Fruit fly (Drosophila melanogaster) whole organism, embryonic: Measurements from ENCODE around the gene CG5969.

ENCODE experiments used
- Ada2b ChIP-seq: fragments of 200-800 bp; sonication (Bioruptor generic); IDR thresholded peaks from 2 replicates; pipeline ENCODE4 v1.3.6; 2022; ENCODE audit warnings: missing biosample characterization, missing genetic modification characterization
- Blimp-1 ChIP-seq: fragments of 200-800 bp; sonication (Bioruptor generic); optimal IDR thresholded peaks from 3 replicates; lab custom pipeline; 2018; ENCODE audit warnings: missing biosample characterization, missing genetic modification characterization, mild to moderate bottlenecking, moderate library complexity, missing genetic modification reagents
- CG10274 ChIP-seq: fragments of 200-800 bp; sonication (Bioruptor generic); optimal IDR thresholded peaks from 3 replicates; lab custom pipeline; 2017; ENCODE audit warnings: missing biosample characterization, mild to moderate bottlenecking, missing genetic modification characterization
- CG10543 ChIP-seq: fragments of 200-800 bp; sonication (Bioruptor generic); optimal IDR thresholded peaks from 3 replicates; lab custom pipeline; 2017; ENCODE audit warnings: missing biosample characterization, mild to moderate bottlenecking, missing genetic modification characterization, moderate library complexity
- CG10565 ChIP-seq: fragments of 200-800 bp; sonication (Bioruptor generic); optimal IDR thresholded peaks from 3 replicates; lab custom pipeline; 2016; ENCODE audit warnings: missing biosample characterization, mild to moderate bottlenecking, missing genetic modification characterization
- CG11695 ChIP-seq: fragments of 200-800 bp; sonication (Bioruptor generic); IDR thresholded peaks from 3 replicates; pipeline ENCODE4 v1.3.6; 2022; ENCODE audit warnings: missing biosample characterization, missing genetic modification characterization
- CG12391 ChIP-seq: fragments of 200-800 bp; sonication (Bioruptor generic); optimal IDR thresholded peaks from 3 replicates; lab custom pipeline; 2018; ENCODE audit warnings: missing biosample characterization, mild to moderate bottlenecking, missing genetic modification characterization, moderate library complexity
- CG12659 ChIP-seq: fragments of 200-800 bp; sonication (Bioruptor generic); optimal IDR thresholded peaks from 3 replicates; lab custom pipeline; 2017; ENCODE audit warnings: mild to moderate bottlenecking, missing biosample characterization, missing genetic modification reagents, missing genetic modification characterization
- CG12769 ChIP-seq: fragments of 200-800 bp; sonication (Bioruptor generic); optimal IDR thresholded peaks from 2 replicates; lab custom pipeline; 2019; ENCODE audit warnings: missing biosample characterization, mild to moderate bottlenecking, missing genetic modification characterization, moderate library complexity
- CG12942 ChIP-seq: fragments of 200-800 bp; sonication (Bioruptor generic); optimal IDR thresholded peaks from 3 replicates; lab custom pipeline; 2016; ENCODE audit warnings: missing biosample characterization, missing genetic modification characterization
- CG13287 ChIP-seq: fragments of 200-800 bp; sonication (Bioruptor generic); IDR thresholded peaks from 2 replicates; pipeline ENCODE4 v1.3.6; 2022; ENCODE audit warnings: missing biosample characterization, missing genetic modification characterization; ENCODE audit not compliant: partially characterized antibody
- CG13424 ChIP-seq: fragments of 200-800 bp; sonication (Bioruptor generic); optimal IDR thresholded peaks from 2 replicates; lab custom pipeline; 2019; ENCODE audit warnings: missing biosample characterization, mild to moderate bottlenecking, missing genetic modification characterization, moderate library complexity
- CG15073 ChIP-seq: fragments of 200-800 bp; sonication (Bioruptor generic); optimal IDR thresholded peaks from 2 replicates; lab custom pipeline; 2016; ENCODE audit warnings: missing biosample characterization, missing genetic modification characterization
- CG15601 ChIP-seq: fragments of 200-800 bp; sonication (Bioruptor generic); optimal IDR thresholded peaks from 3 replicates; lab custom pipeline; 2019; ENCODE audit warnings: missing biosample characterization, mild to moderate bottlenecking, missing genetic modification characterization, moderate library complexity
- CG16779 ChIP-seq: fragments of 200-800 bp; sonication (Bioruptor generic); IDR thresholded peaks from 2 replicates; pipeline ENCODE4 v1.3.6; 2022; ENCODE audit warnings: missing biosample characterization, missing genetic modification characterization
- CG18011 ChIP-seq: fragments of 200-800 bp; sonication (Bioruptor generic); optimal IDR thresholded peaks from 2 replicates; lab custom pipeline; 2017; ENCODE audit warnings: missing biosample characterization, missing genetic modification characterization, mild to moderate bottlenecking, moderate library complexity, missing genotype
- CG2116 ChIP-seq: fragments of 200-800 bp; sonication (Bioruptor generic); optimal IDR thresholded peaks from 3 replicates; lab custom pipeline; 2018; ENCODE audit warnings: missing biosample characterization, mild to moderate bottlenecking, missing genetic modification characterization
- CG2199 ChIP-seq: fragments of 200-800 bp; sonication (Bioruptor generic); IDR thresholded peaks from 3 replicates; pipeline ENCODE4 v1.3.6; 2022; ENCODE audit warnings: missing biosample characterization, missing genetic modification characterization
- CG30431 ChIP-seq: fragments of 200-800 bp; sonication (Bioruptor generic); optimal IDR thresholded peaks from 2 replicates; lab custom pipeline; 2017; ENCODE audit warnings: missing biosample characterization, missing genetic modification characterization
- CG4424 ChIP-seq: fragments of 200-800 bp; sonication (Bioruptor generic); optimal IDR thresholded peaks from 3 replicates; lab custom pipeline; 2016; ENCODE audit warnings: missing biosample characterization, missing genetic modification characterization
- CG9609 ChIP-seq: fragments of 200-800 bp; sonication (Bioruptor generic); optimal IDR thresholded peaks from 3 replicates; lab custom pipeline; 2016; ENCODE audit warnings: missing biosample characterization, missing genetic modification characterization
- CG9932 ChIP-seq: fragments of 200-800 bp; sonication (Bioruptor generic); IDR thresholded peaks from 2 replicates; pipeline ENCODE4 v1.3.6; 2022; ENCODE audit warnings: missing biosample characterization, missing genetic modification characterization
- CTCF ChIP-seq: fragments of 200-800 bp; sonication (Bioruptor generic); optimal IDR thresholded peaks from 2 replicates; lab custom pipeline; 2017; ENCODE audit warnings: missing biosample characterization, mild to moderate bottlenecking, missing genetic modification characterization, moderate library complexity
- CrebB ChIP-seq: fragments of 200-800 bp; sonication (Bioruptor generic); optimal IDR thresholded peaks from 3 replicates; lab custom pipeline; 2018; ENCODE audit warnings: missing biosample characterization, mild to moderate bottlenecking, missing genetic modification characterization
- Deaf1 ChIP-seq: fragments of 200-800 bp; optimal IDR thresholded peaks from 3 replicates; lab custom pipeline; 2019; ENCODE audit warnings: missing biosample characterization, mild to moderate bottlenecking, missing genetic modification characterization, moderate library complexity
- Dp ChIP-seq: fragments of 200-800 bp; sonication (Bioruptor generic); optimal IDR thresholded peaks from 2 replicates; lab custom pipeline; 2018; ENCODE audit warnings: missing biosample characterization, mild to moderate bottlenecking, missing genetic modification characterization, moderate library complexity
- Ets97D ChIP-seq: fragments of 200-800 bp; sonication (Bioruptor generic); optimal IDR thresholded peaks from 3 replicates; lab custom pipeline; 2016; ENCODE audit warnings: missing biosample characterization, missing genetic modification characterization
- H15 ChIP-seq: fragments of 200-800 bp; sonication (Bioruptor generic); IDR thresholded peaks from 3 replicates; pipeline ENCODE4 v1.3.6; 2022; ENCODE audit warnings: missing biosample characterization, missing genetic modification characterization
- HLH3B ChIP-seq: fragments of 200-800 bp; sonication (Bioruptor generic); IDR thresholded peaks from 2 replicates; pipeline ENCODE4 v1.3.6; 2022; ENCODE audit warnings: missing biosample characterization, missing genetic modification characterization
- Hr39 ChIP-seq: fragments of >200 bp; optimal IDR thresholded peaks from 2 replicates; lab custom pipeline; 2017
- MESR4 ChIP-seq: fragments of 200-800 bp; sonication (Bioruptor generic); optimal IDR thresholded peaks from 2 replicates; lab custom pipeline; 2018; ENCODE audit warnings: missing biosample characterization, mild to moderate bottlenecking, missing genetic modification characterization, moderate library complexity
- Myb ChIP-seq: fragments of 200-800 bp; sonication (Bioruptor generic); optimal IDR thresholded peaks from 2 replicates; lab custom pipeline; 2016; ENCODE audit warnings: missing biosample characterization, missing genetic modification characterization
- Nf-YB ChIP-seq: fragments of 200-800 bp; sonication (Bioruptor generic); optimal IDR thresholded peaks from 3 replicates; lab custom pipeline; 2019; ENCODE audit warnings: missing biosample characterization, mild to moderate bottlenecking, missing genetic modification characterization, moderate library complexity
- Oaz ChIP-seq: fragments of 200-800 bp; sonication (Bioruptor generic); IDR thresholded peaks from 2 replicates; pipeline ENCODE4 v1.3.6; 2022; ENCODE audit warnings: missing biosample characterization, missing genetic modification characterization
- Pdp1 ChIP-seq, 2 experiments: fragments of 200-800 bp; sonication (Bioruptor generic); optimal IDR thresholded peaks; 3 replicates each; lab custom pipeline; 2016; ENCODE audit warnings: missing biosample characterization in 2 of 2, missing genetic modification characterization in 2 of 2, mild to moderate bottlenecking in 1 of 2, moderate library complexity in 1 of 2
- Xbp1 ChIP-seq: fragments of 200-800 bp; sonication (Bioruptor generic); optimal IDR thresholded peaks from 3 replicates; lab custom pipeline; 2016; ENCODE audit warnings: missing biosample characterization, mild to moderate bottlenecking, missing genetic modification characterization
- aop ChIP-seq: fragments of 200-800 bp; sonication (Bioruptor generic); IDR thresholded peaks from 2 replicates; pipeline ENCODE4 v1.3.6; 2022; ENCODE audit warnings: missing biosample characterization, missing genetic modification characterization
- bsh ChIP-seq, 2 experiments: fragments of 200-800 bp; sonication (Bioruptor generic); optimal IDR thresholded peaks; 2 replicates each; lab custom pipeline; 2017 to 2018; ENCODE audit warnings: mild to moderate bottlenecking in 2 of 2, missing biosample characterization in 2 of 2, missing genetic modification characterization in 2 of 2, moderate library complexity in 1 of 2
- cad ChIP-seq: fragments of >200 bp; optimal IDR thresholded peaks from 2 replicates; lab custom pipeline; 2017; ENCODE audit warnings: missing biosample characterization, missing genetic modification characterization
- ems ChIP-seq: fragments of 200-800 bp; sonication (Bioruptor generic); optimal IDR thresholded peaks from 3 replicates; lab custom pipeline; 2016; ENCODE audit warnings: missing biosample characterization, missing genetic modification characterization
- gce ChIP-seq: fragments of 200-800 bp; sonication (Bioruptor generic); IDR thresholded peaks from 3 replicates; pipeline ENCODE4 v1.3.6; 2022; ENCODE audit warnings: missing biosample characterization, missing genetic modification characterization
- h ChIP-seq: fragments of >200 bp; optimal IDR thresholded peaks from 2 replicates; lab custom pipeline; 2017
- insv ChIP-seq, 2 experiments: fragments of 200-800 bp; sonication (Bioruptor generic); optimal IDR thresholded peaks; 3 replicates each; lab custom pipeline; 2016 to 2018; ENCODE audit warnings: missing biosample characterization in 2 of 2, missing genetic modification characterization in 2 of 2
- lmd ChIP-seq: fragments of 200-800 bp; sonication (Bioruptor generic); IDR thresholded peaks from 2 replicates; pipeline ENCODE4 v1.3.6; 2022; ENCODE audit warnings: missing biosample characterization, missing genetic modification characterization
- luna ChIP-seq: fragments of 200-800 bp; sonication (Bioruptor generic); optimal IDR thresholded peaks from 2 replicates; lab custom pipeline; 2016; ENCODE audit warnings: missing biosample characterization, missing genetic modification characterization
- nmo ChIP-seq: fragments of 200-800 bp; sonication (Bioruptor generic); optimal IDR thresholded peaks from 2 replicates; lab custom pipeline; 2018; ENCODE audit warnings: missing biosample characterization, mild to moderate bottlenecking, missing genetic modification characterization, moderate library complexity
- onecut ChIP-seq: fragments of 200-800 bp; sonication (Bioruptor generic); IDR thresholded peaks from 2 replicates; pipeline ENCODE4 v1.3.6; 2022; ENCODE audit warnings: missing biosample characterization, missing genetic modification characterization
- row ChIP-seq: fragments of 200-800 bp; sonication (Bioruptor generic); IDR thresholded peaks from 3 replicates; pipeline ENCODE4 v1.3.6; 2022; ENCODE audit warnings: missing biosample characterization, missing genetic modification characterization
- schlank ChIP-seq: fragments of 200-800 bp; sonication (Bioruptor generic); optimal IDR thresholded peaks from 2 replicates; lab custom pipeline; 2018; ENCODE audit warnings: missing biosample characterization, mild to moderate bottlenecking, missing genetic modification characterization
- sna ChIP-seq: fragments of 200-800 bp; sonication (Bioruptor generic); IDR thresholded peaks from 2 replicates; pipeline ENCODE4 v1.3.6; 2022; ENCODE audit warnings: missing biosample characterization, missing genetic modification characterization; ENCODE audit not compliant: partially characterized antibody
- toy ChIP-seq: fragments of 200-800 bp; sonication (Bioruptor generic); IDR thresholded peaks from 2 replicates; pipeline ENCODE4 v1.3.6; 2022; ENCODE audit warnings: missing biosample characterization, missing genetic modification characterization
- tx ChIP-seq: fragments of 200-800 bp; sonication (Bioruptor generic); optimal IDR thresholded peaks from 2 replicates; lab custom pipeline; 2016; ENCODE audit warnings: missing biosample characterization, missing genetic modification characterization

Gene CG5969

DNA sequence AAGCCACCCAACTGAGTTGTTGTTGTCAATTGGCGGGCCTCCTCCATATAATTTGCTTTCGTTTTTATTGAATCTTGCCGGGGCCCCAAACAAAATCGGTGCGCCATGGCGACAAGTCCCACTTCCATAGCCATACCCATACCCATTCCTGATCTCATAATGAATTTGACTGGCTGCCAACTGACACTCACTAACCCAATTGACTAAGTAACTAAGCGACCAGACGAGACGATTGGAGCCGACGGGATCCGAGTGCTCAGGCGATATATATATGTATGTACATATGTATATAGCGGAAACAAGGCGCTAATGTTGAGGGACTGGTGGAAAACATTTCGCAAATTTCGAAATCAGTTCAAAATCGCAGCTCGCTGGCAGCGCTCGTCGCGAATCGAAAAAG is 7.0 kb upstream of the CG5969 start, which contains the start of gene Tdh:
Tdh (plus strand) TSS at position 346 of the 400 bp plus-strand sequence.
- TF ChIP-seq CG18011 (GFP tag; lab: Kevin White, UChicago), result no peak
- peak; percentile 57 for TF ChIP-seq Deaf1
- no peak for TF ChIP-seq gce (GFP tag; lab: Robert Waterston, UW)
- peak; percentile 39 for TF ChIP-seq CG10543
- TF ChIP-seq Pdp1 (GFP tag; optimal IDR thresholded peaks at IDR 0.05; lab: Kevin White, UChicago), result peak in 1 of 2 experiments; percentile 32
- no peak for TF ChIP-seq insv (GFP tag; optimal IDR thresholded peaks at IDR 0.05; lab: Kevin White, UChicago)
- no peak for TF ChIP-seq CrebB
- no peak for TF ChIP-seq sna (GFP tag; lab: Robert Waterston, UW)
- peak; percentile 74 for TF ChIP-seq CG12769 (tag; lab: Kevin White, UChicago)

DNA sequence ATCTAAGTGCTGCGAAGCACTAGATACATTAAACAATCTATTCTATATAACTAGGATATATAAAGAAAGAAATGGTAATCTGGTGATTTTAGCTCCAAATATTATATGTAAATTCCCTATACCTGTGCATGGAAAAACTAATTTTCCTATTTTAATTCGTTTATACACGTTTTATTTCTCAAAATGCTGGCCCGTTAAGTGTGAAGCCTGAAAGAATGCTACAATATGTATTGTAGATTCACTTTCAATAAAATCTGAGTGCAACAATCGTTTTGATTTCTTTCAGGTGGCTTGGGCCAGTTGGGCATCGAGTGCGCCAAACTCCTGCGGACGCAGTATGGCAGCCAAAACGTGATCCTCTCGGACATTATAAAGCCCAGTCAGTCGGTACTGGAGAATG is 6.2 kb upstream of the CG5969 start:
- TF ChIP-seq CG9609 (GFP tag; lab: Kevin White, UChicago) (no peak), MESR4 (no peak), Ets97D (GFP tag; lab: Kevin White, UChicago) (no peak), Dp (GFP tag; lab: Kevin White, UChicago) (no peak), CG15073 (GFP tag; lab: Kevin White, UChicago) (no peak), Ada2b (no peak), CG10274 (GFP tag; lab: Kevin White, UChicago) (no peak), CG15601 (peak; percentile 72), CG11695 (GFP tag; lab: Robert Waterston, UW) (no peak), cad (no peak), row (GFP tag; lab: Robert Waterston, UW) (no peak), toy (GFP tag; lab: Robert Waterston, UW) (no peak), Myb (GFP tag; lab: Kevin White, UChicago) (no peak), Pdp1 (GFP tag; optimal IDR thresholded peaks at IDR 0.05; lab: Kevin White, UChicago) (no peak), luna (GFP tag; lab: Kevin White, UChicago) (no peak), CG10565 (no peak), aop (GFP tag; lab: Robert Waterston, UW) (no peak), Blimp-1 (peak; percentile 51), CG12391 (tag; lab: Kevin White, UChicago) (no peak), CG12942 (GFP tag; lab: Kevin White, UChicago) (no peak), CTCF (GFP tag; lab: Kevin White, UChicago) (peak; percentile 3), Oaz (GFP tag; lab: Robert Waterston, UW) (no peak), HLH3B (GFP tag; lab: Robert Waterston, UW) (no peak), CG2199 (0 out of 3 replicates have a peak, but pooled peaks have one; percentile 53), onecut (GFP tag; lab: Robert Waterston, UW) (no peak), CG12659 (GFP tag; lab: Kevin White, UChicago) (no peak), nmo (GFP tag; lab: Kevin White, UChicago) (no peak), CG4424 (no peak), CG13424 (tag; lab: Kevin White, UChicago) (no peak), CG2116 (GFP tag; lab: Kevin White, UChicago) (no peak), h (lab: Kevin White, UChicago) (no peak)

DNA sequence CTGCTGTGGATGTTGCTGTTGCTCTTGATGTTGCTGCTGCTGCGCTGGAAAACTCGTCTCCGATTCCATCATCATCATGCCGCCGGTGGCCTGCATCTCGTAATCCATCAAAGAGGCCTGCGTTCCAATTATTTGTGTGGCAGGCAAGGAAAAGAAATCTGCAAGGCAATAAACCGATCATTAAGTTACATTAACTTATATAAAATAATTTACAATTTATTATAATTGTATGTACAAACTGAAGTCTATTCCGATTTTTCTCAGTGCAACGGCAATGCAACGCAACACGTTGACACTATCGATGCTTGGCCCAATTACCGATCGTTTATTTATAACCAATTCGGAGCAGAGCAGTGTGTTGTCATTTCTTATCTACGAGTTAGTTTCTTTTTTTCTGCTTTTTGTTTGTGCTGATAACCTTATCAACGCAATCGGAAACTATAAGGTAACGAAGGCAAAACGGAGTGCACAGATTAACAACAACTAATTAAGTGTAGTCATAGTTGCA is 2.5 kb upstream of the CG5969 start:
- peak; percentile 54 for TF ChIP-seq Xbp1 (GFP tag; lab: Kevin White, UChicago)
- no peak for TF ChIP-seq CG16779 (GFP tag; lab: Robert Waterston, UW)
- no peak for TF ChIP-seq Hr39 (lab: Kevin White, UChicago)
- TF ChIP-seq tx, result no peak
- no peak for TF ChIP-seq schlank
- TF ChIP-seq CTCF (GFP tag; lab: Kevin White, UChicago), result no peak
- TF ChIP-seq CG9932 (GFP tag; lab: Robert Waterston, UW), result no peak
- no peak for TF ChIP-seq H15 (GFP tag; lab: Robert Waterston, UW)
- peak in 1 of 2 experiments; percentile 66 for TF ChIP-seq bsh (GFP tag; optimal IDR thresholded peaks at IDR 0.05; lab: Kevin White, UChicago)
- TF ChIP-seq ems, result peak; percentile 28
- TF ChIP-seq CG13287 (GFP tag; lab: Robert Waterston, UW), result no peak
- TF ChIP-seq lmd (GFP tag; lab: Robert Waterston, UW), result peak; percentile 45
- no peak for TF ChIP-seq CG30431
- TF ChIP-seq Nf-YB (GFP tag; lab: Kevin White, UChicago), result peak; percentile 0
